Worm (Caenorhabditis elegans) whole organism, L4 larva: Measurements from ENCODE around the gene srbc-39.
"Not testable (repeated sequence)": the region's sequence is repeated elsewhere in the genome, so short reads cannot be mapped to it uniquely, and the experiment has no call there.

ENCODE experiments used
- D1046.2 ChIP-seq: fragments of 200-800 bp; sonication (Bioruptor generic); IDR thresholded peaks from 2 replicates; pipeline ENCODE4 v1.3.6; 2022; ENCODE audit warnings: missing genetic modification characterization, missing compliant biosample characterization
- F26F4.8 ChIP-seq: fragments of 200-800 bp; sonication (Bioruptor generic); conservative IDR thresholded peaks from 2 replicates; pipeline ENCODE4 v1.3.6; 2022; ENCODE audit warnings: missing genetic modification characterization, missing compliant biosample characterization
- R02D3.7 ChIP-seq: fragments of 150-350 bp; sonication (generic microtip); optimal IDR thresholded peaks from 3 replicates; lab custom pipeline; 2014; ENCODE audit warnings: missing biosample characterization, missing genetic modification characterization
- T26A8.4 ChIP-seq: fragments of 200-800 bp; sonication (Bioruptor generic); IDR thresholded peaks from 2 replicates; pipeline ENCODE4 v1.3.6; 2022; ENCODE audit warnings: missing genetic modification characterization, missing compliant biosample characterization
- Y105C5A.15 ChIP-seq: fragments of 200-800 bp; sonication (Bioruptor generic); IDR thresholded peaks from 2 replicates; pipeline ENCODE4 v1.3.6; 2022; ENCODE audit warnings: missing genetic modification characterization, missing compliant biosample characterization
- Y48G9A.11 ChIP-seq: fragments of 200-800 bp; sonication (Bioruptor generic); IDR thresholded peaks from 2 replicates; pipeline ENCODE4 v1.3.6; 2022; ENCODE audit warnings: missing genetic modification reagents, missing genetic modification characterization, missing compliant biosample characterization
- Y75B8A.6 ChIP-seq: fragments of 200-800 bp; sonication (Bioruptor generic); IDR thresholded peaks from 2 replicates; pipeline ENCODE4 v1.3.6; 2022; ENCODE audit warnings: missing genetic modification reagents, missing genetic modification characterization, missing compliant biosample characterization
- aha-1 ChIP-seq: fragments of 150-350 bp; peaks from one replicate; lab custom pipeline; 2014; ENCODE audit warnings: missing biosample characterization, missing genetic modification characterization
- aly-2 ChIP-seq: sonication (generic microtip); optimal IDR thresholded peaks from 2 replicates; lab custom pipeline; 2018; ENCODE audit warnings: missing biosample characterization, missing genetic modification characterization
- ama-1 ChIP-seq: fragments of 150-350 bp; optimal IDR thresholded peaks from 2 replicates; lab custom pipeline; 2014; ENCODE audit warnings: inconsistent platforms, mixed read lengths
- arid-1 ChIP-seq: fragments of 200-800 bp; sonication (Bioruptor generic); conservative IDR thresholded peaks from 2 replicates; pipeline ENCODE4 v1.3.6; 2022; ENCODE audit warnings: missing genetic modification reagents, missing genetic modification characterization, missing compliant biosample characterization
- ceh-20 ChIP-seq: fragments of 200-800 bp; sonication (Bioruptor generic); IDR thresholded peaks from 2 replicates; pipeline ENCODE4 v1.3.6; 2022; ENCODE audit warnings: missing genetic modification reagents, missing genetic modification characterization, missing compliant biosample characterization
- ceh-32 ChIP-seq: sonication (generic microtip); optimal IDR thresholded peaks from 2 replicates; lab custom pipeline; 2016; ENCODE audit warnings: mild to moderate bottlenecking, missing genetic modification characterization, missing compliant biosample characterization; ENCODE audit not compliant: poor library complexity
- ctbp-1 ChIP-seq: fragments of 200-800 bp; sonication (Bioruptor generic); IDR thresholded peaks from 2 replicates; pipeline ENCODE4 v1.3.6; 2022; ENCODE audit warnings: missing genetic modification reagents, missing genetic modification characterization, missing compliant biosample characterization
- daf-16 ChIP-seq, 3 experiments: sonication (generic microtip); optimal IDR thresholded peaks; 2 replicates each; lab custom pipeline; 2016 to 2017; ENCODE audit warnings: missing genetic modification characterization in 3 of 3, missing genetic modification reagents in 3 of 3, mild to moderate bottlenecking in 2 of 3, missing compliant biosample characterization in 2 of 3, missing biosample characterization in 1 of 3, moderate library complexity in 1 of 3
- dmd-6 ChIP-seq: fragments of 200-800 bp; sonication (Bioruptor generic); IDR thresholded peaks from 2 replicates; pipeline ENCODE4 v1.3.6; 2022; ENCODE audit warnings: missing genetic modification reagents, missing genetic modification characterization, missing compliant biosample characterization
- dmd-8 ChIP-seq: fragments of 200-800 bp; sonication (Bioruptor generic); IDR thresholded peaks from 2 replicates; pipeline ENCODE4 v1.3.6; 2022; ENCODE audit warnings: missing genetic modification characterization, missing compliant biosample characterization
- dpl-1 ChIP-seq: fragments of 150-350 bp; optimal IDR thresholded peaks from 2 replicates; lab custom pipeline; 2014; ENCODE audit warnings: missing biosample characterization, missing genetic modification reagents, missing genetic modification characterization
- dve-1 ChIP-seq: sonication (generic microtip); optimal IDR thresholded peaks from 2 replicates; lab custom pipeline; 2017; ENCODE audit warnings: antibody characterized with exemption, mild to moderate bottlenecking, missing genetic modification characterization, missing compliant biosample characterization; ENCODE audit not compliant: insufficient read depth
- fos-1 ChIP-seq: fragments of 150-350 bp; optimal IDR thresholded peaks from 2 replicates; lab custom pipeline; 2014; ENCODE audit warnings: missing biosample characterization, missing genetic modification characterization
- hmg-1.1 ChIP-seq: fragments of 200-800 bp; sonication (Bioruptor generic); IDR thresholded peaks from 2 replicates; pipeline ENCODE4 v1.3.6; 2022; ENCODE audit warnings: missing genetic modification reagents, missing genetic modification characterization, missing compliant biosample characterization
- lim-7 ChIP-seq: fragments of 200-800 bp; sonication (Bioruptor generic); IDR thresholded peaks from 2 replicates; pipeline ENCODE4 v1.3.6; 2022; ENCODE audit warnings: missing genetic modification characterization, missing compliant biosample characterization
- lin-1 ChIP-seq: fragments of 200-800 bp; sonication (Bioruptor generic); IDR thresholded peaks from 2 replicates; pipeline ENCODE4 v1.3.6; 2022; ENCODE audit warnings: missing genetic modification reagents, missing genetic modification characterization, missing compliant biosample characterization
- lin-38 ChIP-seq: fragments of 200-800 bp; sonication (Bioruptor generic); IDR thresholded peaks from 2 replicates; pipeline ENCODE4 v1.3.6; 2022; ENCODE audit warnings: missing genetic modification reagents, missing genetic modification characterization, missing compliant biosample characterization
- lir-3 ChIP-seq: sonication (generic microtip); optimal IDR thresholded peaks from 2 replicates; lab custom pipeline; 2016; ENCODE audit warnings: mild to moderate bottlenecking, missing genetic modification characterization, missing compliant biosample characterization
- mdl-1 ChIP-seq, 2 experiments: fragments of 150-350 bp in 1 of 2; sonication (generic microtip) in 1 of 2; optimal IDR thresholded peaks; 2 replicates each; lab custom pipeline; 2014 to 2017; ENCODE audit warnings: missing biosample characterization in 2 of 2, missing genetic modification characterization in 2 of 2
- mdt-29 ChIP-seq: fragments of 200-800 bp; sonication (Bioruptor generic); IDR thresholded peaks from 2 replicates; pipeline ENCODE4 v1.3.6; 2022; ENCODE audit warnings: missing genetic modification reagents, missing genetic modification characterization, missing compliant biosample characterization
- mep-1 ChIP-seq: fragments of 150-350 bp; sonication (generic microtip); optimal IDR thresholded peaks from 3 replicates; lab custom pipeline; 2014; ENCODE audit warnings: missing biosample characterization, missing genetic modification characterization
- mxl-3 ChIP-seq: fragments of 200-800 bp; sonication (Bioruptor generic); optimal IDR thresholded peaks from 2 replicates; lab custom pipeline; 2018; ENCODE audit warnings: mild to moderate bottlenecking, missing genetic modification characterization, missing compliant biosample characterization
- nhr-41 ChIP-seq: fragments of 200-800 bp; sonication (Bioruptor generic); IDR thresholded peaks from 2 replicates; pipeline ENCODE4 v1.3.6; 2022; ENCODE audit warnings: missing genetic modification reagents, missing genetic modification characterization, missing compliant biosample characterization
- pha-4 ChIP-seq, 2 experiments: fragments of 150-350 bp in 1 of 2; fragments of 200-800 bp in 1 of 2; sonication (Bioruptor generic) in 1 of 2; IDR thresholded peaks in 1 of 2; optimal IDR thresholded peaks in 1 of 2; 2 replicates each; pipeline versions ENCODE4 v1.3.6 to Lab custom; 2014 to 2022; ENCODE audit warnings: missing genetic modification characterization in 2 of 2, missing genetic modification reagents in 2 of 2, missing biosample characterization in 1 of 2, missing compliant biosample characterization in 1 of 2
- php-3 ChIP-seq: fragments of 200-800 bp; sonication (Bioruptor generic); IDR thresholded peaks from 2 replicates; pipeline ENCODE4 v1.3.6; 2022; ENCODE audit warnings: missing genetic modification reagents, missing genetic modification characterization, missing compliant biosample characterization
- set-16 ChIP-seq: fragments of 200-800 bp; sonication (Bioruptor generic); IDR thresholded peaks from 2 replicates; pipeline ENCODE4 v1.3.6; 2022; ENCODE audit warnings: missing genetic modification reagents, missing genetic modification characterization, missing compliant biosample characterization
- snpc-4 ChIP-seq: fragments of 150-350 bp; optimal IDR thresholded peaks from 2 replicates; lab custom pipeline; 2014; ENCODE audit warnings: missing biosample characterization, missing genetic modification characterization
- tra-1 ChIP-seq: fragments of 200-800 bp; sonication (Bioruptor generic); IDR thresholded peaks from 2 replicates; pipeline ENCODE4 v1.3.6; 2022; ENCODE audit warnings: missing genetic modification reagents, missing genetic modification characterization, missing compliant biosample characterization
- vab-7 ChIP-seq: fragments of 200-800 bp; sonication (Bioruptor generic); IDR thresholded peaks from 2 replicates; pipeline ENCODE4 v1.3.6; 2022; ENCODE audit warnings: missing genetic modification reagents, missing genetic modification characterization, missing compliant biosample characterization
- ztf-7 ChIP-seq: fragments of 150-350 bp; optimal IDR thresholded peaks from 2 replicates; lab custom pipeline; 2014; ENCODE audit warnings: missing biosample characterization, missing genetic modification characterization

Gene srbc-39

DNA sequence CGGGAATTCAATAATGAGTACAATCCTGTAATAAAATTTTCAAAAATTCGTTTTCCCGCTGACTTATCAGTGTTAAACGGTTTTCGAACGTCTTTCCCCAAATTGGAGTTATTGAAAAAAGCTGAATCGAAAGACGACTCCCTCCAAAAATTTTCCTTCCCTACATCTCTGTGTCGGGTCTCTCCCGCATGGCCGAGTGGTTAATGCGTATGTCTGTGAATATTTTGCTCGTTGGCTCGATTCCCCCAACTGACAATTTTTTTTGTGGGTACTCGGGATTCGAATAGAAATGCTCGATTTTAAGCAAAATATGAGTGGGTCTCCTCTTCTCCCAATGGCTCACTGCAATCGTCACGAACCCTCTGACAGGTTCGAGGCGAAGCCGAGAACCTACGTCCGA is 2.5 kb upstream of the srbc-39 start:
- TF ChIP-seq F26F4.8 (peak; percentile 71; the same call in 1 of the 2 replicates), pha-4 (GFP tag; IDR thresholded peaks at IDR 0.05; lab: Robert Waterston, UW) (peak; percentile 51; the same call in 1 of the 2 replicates), D1046.2 (GFP tag; lab: Robert Waterston, UW) (0 out of 2 replicates have a peak, but pooled peaks have one; percentile 65), dmd-6 (GFP tag; lab: Robert Waterston, UW) (peak; percentile 51), arid-1 (peak; percentile 68), ctbp-1 (peak; percentile 48; the same call in 1 of the 2 replicates), lim-7 (GFP tag; lab: Robert Waterston, UW) (peak; percentile 87), nhr-41 (GFP tag; lab: Robert Waterston, UW) (peak; percentile 11; the same call in 1 of the 2 replicates), Y105C5A.15 (GFP tag; lab: Robert Waterston, UW) (0 out of 2 replicates have a peak, but pooled peaks have one; percentile 28), php-3 (GFP tag; lab: Robert Waterston, UW) (peak; percentile 57; the same call in 1 of the 2 replicates), vab-7 (GFP tag; lab: Robert Waterston, UW) (peak; percentile 73), hmg-1.1 (GFP tag; lab: Robert Waterston, UW) (peak; percentile 66), tra-1 (GFP tag; lab: Robert Waterston, UW) (peak; percentile 59; the same call in 1 of the 2 replicates), dmd-8 (peak; percentile 88), Y75B8A.6 (GFP tag; lab: Robert Waterston, UW) (0 out of 2 replicates have a peak, but pooled peaks have one; percentile 24), lin-1 (GFP tag; lab: Robert Waterston, UW) (peak; percentile 51; the same call in 1 of the 2 replicates), Y48G9A.11 (GFP tag; lab: Robert Waterston, UW) (0 out of 2 replicates have a peak, but pooled peaks have one; percentile 34)
- TF ChIP-seq pha-4 (tag; optimal IDR thresholded peaks at IDR 0.05; lab: Kevin White, UChicago) = not testable (repeated sequence)
- TF ChIP-seq, all 104 proteins: peak for 17; not testable (repeated sequence) for 87

DNA sequence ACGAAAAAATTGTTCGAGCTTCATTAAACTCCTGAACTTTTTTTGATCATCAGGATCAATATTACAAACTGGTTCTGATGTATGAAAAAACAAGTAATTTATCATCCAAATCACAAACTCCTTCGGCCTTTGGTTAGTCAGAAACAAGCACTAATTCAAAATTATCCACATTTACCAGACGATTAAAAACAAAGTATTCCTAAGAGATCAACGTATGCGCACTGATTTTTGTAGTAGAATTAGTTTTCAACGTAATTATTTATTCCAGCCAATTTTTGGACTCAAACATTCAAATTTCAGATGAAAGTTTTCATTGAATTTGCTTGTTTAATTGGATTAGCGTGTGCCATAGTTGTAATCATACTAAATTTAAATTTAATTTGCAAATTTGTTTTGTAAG is 2.0 kb upstream of the srbc-39 start, which contains the start of gene srbc-38:
TSS of gene srbc-38 (plus strand) at position 301 of the 400 bp plus-strand sequence.
- TF ChIP-seq dve-1 (tag; lab: Kevin White, UChicago) (no peak), lin-38 (GFP tag; lab: Robert Waterston, UW) (no peak), mxl-3 (GFP tag; lab: Kevin White, UChicago) (no peak), daf-16 (GFP tag; optimal IDR thresholded peaks at IDR 0.05; lab: Kevin White, UChicago) (no peak), daf-16 (tag; optimal IDR thresholded peaks at IDR 0.05; lab: Kevin White, UChicago) (no peak), Y48G9A.11 (GFP tag; lab: Robert Waterston, UW) (no peak), T26A8.4 (no peak), dmd-8 (no peak), ceh-32 (tag; lab: Kevin White, UChicago) (no peak), ama-1 (lab: Kevin White, UChicago) (no peak), Y105C5A.15 (GFP tag; lab: Robert Waterston, UW) (no peak), R02D3.7 (tag; lab: Kevin White, UChicago) (no peak), lin-1 (GFP tag; lab: Robert Waterston, UW) (no peak), lir-3 (no peak), aha-1 (no peak), mep-1 (tag; lab: Kevin White, UChicago) (no peak), mdl-1 (tag; optimal IDR thresholded peaks at IDR 0.05; lab: Kevin White, UChicago) (no peak)

DNA sequence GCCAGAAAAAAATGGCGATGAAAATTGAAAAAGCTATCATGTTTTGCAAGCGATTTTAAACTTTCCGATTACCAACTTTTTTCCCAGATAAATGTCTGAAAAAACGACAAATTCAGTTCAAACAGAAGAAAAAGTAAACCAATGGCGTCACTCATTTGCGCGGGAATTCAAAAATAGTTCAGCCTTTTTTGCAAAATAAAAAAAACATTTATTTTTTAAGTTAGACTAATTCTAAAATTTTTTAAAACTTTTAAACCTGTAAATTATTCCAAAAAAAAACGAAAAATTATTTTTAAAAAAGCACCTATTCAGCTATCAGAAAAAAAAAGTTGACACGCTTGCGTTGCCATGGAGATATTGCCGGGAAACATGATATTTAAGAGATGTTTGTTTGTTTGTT is 4.0 kb downstream of the srbc-39 start, which contains the start of gene cyp-33C11:
TSS of gene cyp-33C11 (minus strand) at position 101 of the 400 bp plus-strand sequence.
- TF ChIP-seq aly-2 (tag; lab: Kevin White, UChicago) (no peak), lin-1 (GFP tag; lab: Robert Waterston, UW) (no peak), set-16 (GFP tag; lab: Robert Waterston, UW) (no peak), ztf-7 (no peak), ceh-20 (GFP tag; lab: Robert Waterston, UW) (no peak), aha-1 (no peak), mep-1 (tag; lab: Kevin White, UChicago) (no peak), dpl-1 (GFP tag; lab: Kevin White, UChicago) (no peak), D1046.2 (GFP tag; lab: Robert Waterston, UW) (no peak), mdt-29 (no peak), snpc-4 (tag; lab: Kevin White, UChicago) (no peak), hmg-1.1 (GFP tag; lab: Robert Waterston, UW) (no peak), fos-1 (tag; lab: Kevin White, UChicago) (no peak)
- TF ChIP-seq, all 104 proteins: peak for 0
